Fruit fly (Drosophila melanogaster) whole organism, embryonic: ENCODE data around the gene ato.
A peak's percentile ranks its signal among the peaks of the same experiment; 100 is the strongest.

Experiments used
- Bgb ChIP-seq: fragments of 200-800 bp; sonication (Bioruptor generic); IDR thresholded peaks from 2 replicates; pipeline ENCODE4 v1.3.6; 2022; ENCODE audit warnings: missing biosample characterization, missing genetic modification characterization; ENCODE audit not compliant: partially characterized antibody
- CG10267 ChIP-seq: fragments of 200-800 bp; sonication (Bioruptor generic); optimal IDR thresholded peaks from 2 replicates; lab custom pipeline; 2018; ENCODE audit warnings: missing biosample characterization, mild to moderate bottlenecking, missing genetic modification characterization, moderate library complexity
- CG10366 ChIP-seq: fragments of 200-800 bp; sonication (Bioruptor generic); IDR thresholded peaks from 2 replicates; pipeline ENCODE4 v1.3.6; 2022; ENCODE audit warnings: missing biosample characterization, missing genetic modification characterization
- CG10979 ChIP-seq: fragments of 200-800 bp; sonication (Bioruptor generic); optimal IDR thresholded peaks from 2 replicates; lab custom pipeline; 2018; ENCODE audit warnings: missing biosample characterization, mild to moderate bottlenecking, missing genetic modification characterization, moderate library complexity
- CG12769 ChIP-seq: fragments of 200-800 bp; sonication (Bioruptor generic); optimal IDR thresholded peaks from 2 replicates; lab custom pipeline; 2019; ENCODE audit warnings: missing biosample characterization, mild to moderate bottlenecking, missing genetic modification characterization, moderate library complexity
- CG14710 ChIP-seq: fragments of 200-800 bp; sonication (Bioruptor generic); optimal IDR thresholded peaks from 3 replicates; lab custom pipeline; 2019; ENCODE audit warnings: missing biosample characterization, mild to moderate bottlenecking, missing genetic modification characterization, moderate library complexity
- CG15696 ChIP-seq: fragments of 200-800 bp; sonication (Bioruptor generic); optimal IDR thresholded peaks from 2 replicates; lab custom pipeline; 2019; ENCODE audit warnings: missing biosample characterization, mild to moderate bottlenecking, missing genetic modification characterization, moderate library complexity
- CG17612 ChIP-seq: fragments of 200-800 bp; sonication (Bioruptor generic); IDR thresholded peaks from 2 replicates; pipeline ENCODE4 v1.3.6; 2022; ENCODE audit warnings: missing biosample characterization, missing genetic modification characterization
- CG1832 ChIP-seq: fragments of 200-800 bp; sonication (Bioruptor generic); optimal IDR thresholded peaks from 2 replicates; lab custom pipeline; 2017; ENCODE audit warnings: missing biosample characterization, mild to moderate bottlenecking, missing genetic modification characterization, inconsistent platforms
- CG2889 ChIP-seq: fragments of 200-800 bp; sonication (Bioruptor generic); IDR thresholded peaks from 3 replicates; pipeline ENCODE4 v1.3.6; 2022; ENCODE audit warnings: missing biosample characterization, missing genetic modification characterization
- CG31388 ChIP-seq: fragments of 200-800 bp; sonication (Bioruptor generic); optimal IDR thresholded peaks from 2 replicates; lab custom pipeline; 2016; ENCODE audit warnings: missing biosample characterization, missing genetic modification characterization
- CG34422 ChIP-seq: fragments of 200-800 bp; sonication (Bioruptor generic); IDR thresholded peaks from 3 replicates; pipeline ENCODE4 v1.3.6; 2022; ENCODE audit warnings: missing biosample characterization, missing genetic modification characterization
- CG8388 ChIP-seq: fragments of 200-800 bp; sonication (Bioruptor generic); optimal IDR thresholded peaks from 2 replicates; lab custom pipeline; 2019; ENCODE audit warnings: missing biosample characterization, mild to moderate bottlenecking, missing genetic modification characterization, moderate library complexity
- CG9727 ChIP-seq: fragments of 200-800 bp; sonication (Bioruptor generic); optimal IDR thresholded peaks from 3 replicates; lab custom pipeline; 2017; ENCODE audit warnings: missing biosample characterization, mild to moderate bottlenecking, missing genetic modification characterization
- D ChIP-seq, 2 experiments: fragments of 200-800 bp in 1 of 2; fragments of >200 bp in 1 of 2; sonication (Bioruptor generic) in 1 of 2; optimal IDR thresholded peaks; 2 replicates in 1 of 2; 3 replicates in 1 of 2; lab custom pipeline; 2017; ENCODE audit warnings: mild to moderate bottlenecking in 1 of 2, missing biosample characterization in 1 of 2, missing genetic modification characterization in 1 of 2, missing genetic modification reagents in 1 of 2
- D19A ChIP-seq: fragments of 200-800 bp; optimal IDR thresholded peaks from 3 replicates; lab custom pipeline; 2019; ENCODE audit warnings: missing biosample characterization, mild to moderate bottlenecking, missing genetic modification characterization, moderate library complexity
- Dek ChIP-seq: fragments of 200-800 bp; sonication (Bioruptor generic); optimal IDR thresholded peaks from 3 replicates; lab custom pipeline; 2019; ENCODE audit warnings: missing biosample characterization, mild to moderate bottlenecking, missing genetic modification characterization, moderate library complexity
- Dfd ChIP-seq, 2 experiments: fragments of >200 bp; optimal IDR thresholded peaks; 2 replicates each; lab custom pipeline; 2017; ENCODE audit warnings: missing biosample characterization in 2 of 2, missing genetic modification characterization in 2 of 2
- Dref ChIP-seq: fragments of 200-800 bp; sonication (Bioruptor generic); IDR thresholded peaks from 2 replicates; pipeline ENCODE4 v1.3.6; 2022; ENCODE audit warnings: missing biosample characterization, missing genetic modification characterization
- Eip74EF ChIP-seq, 2 experiments: fragments of 200-800 bp in 1 of 2; fragments of >200 bp in 1 of 2; sonication (Bioruptor generic) in 1 of 2; optimal IDR thresholded peaks; 2 replicates each; lab custom pipeline; 2017 to 2019; ENCODE audit warnings: missing biosample characterization in 2 of 2, missing genetic modification characterization in 2 of 2, mild to moderate bottlenecking in 1 of 2, moderate library complexity in 1 of 2
- MTF-1 ChIP-seq: fragments of 200-800 bp; sonication (Bioruptor generic); optimal IDR thresholded peaks from 2 replicates; lab custom pipeline; 2018; ENCODE audit warnings: missing biosample characterization, mild to moderate bottlenecking, missing genetic modification characterization, borderline replicate concordance
- Optix ChIP-seq: fragments of 200-800 bp; sonication (Bioruptor generic); IDR thresholded peaks from 3 replicates; pipeline ENCODE4 v1.3.6; 2022; ENCODE audit warnings: missing biosample characterization, missing genetic modification characterization
- Pdp1 ChIP-seq, 2 experiments: fragments of 200-800 bp; sonication (Bioruptor generic); optimal IDR thresholded peaks; 3 replicates each; lab custom pipeline; 2016; ENCODE audit warnings: missing biosample characterization in 2 of 2, missing genetic modification characterization in 2 of 2, mild to moderate bottlenecking in 1 of 2, moderate library complexity in 1 of 2
- Side ChIP-seq: fragments of 200-800 bp; sonication (Bioruptor generic); optimal IDR thresholded peaks from 2 replicates; lab custom pipeline; 2016; ENCODE audit warnings: missing biosample characterization, missing genetic modification characterization
- Sox100B ChIP-seq: fragments of 200-800 bp; sonication (Bioruptor generic); optimal IDR thresholded peaks from 3 replicates; lab custom pipeline; 2018; ENCODE audit warnings: missing biosample characterization, mild to moderate bottlenecking, missing genetic modification characterization
- Stat92E ChIP-seq, 3 experiments: fragments of >200 bp in 2 of 3; fragments of 200-800 bp in 1 of 3; sonication (Bioruptor generic) in 1 of 3; optimal IDR thresholded peaks; 2 replicates each; lab custom pipeline; 2017 to 2019; ENCODE audit warnings: missing biosample characterization in 3 of 3, missing genetic modification characterization in 3 of 3, mild to moderate bottlenecking in 1 of 3, moderate library complexity in 1 of 3
- ase ChIP-seq: fragments of 200-800 bp; sonication (Bioruptor generic); IDR thresholded peaks from 3 replicates; pipeline ENCODE4 v1.3.6; 2022; ENCODE audit warnings: missing biosample characterization, missing genetic modification characterization
- ato ChIP-seq: fragments of 200-800 bp; sonication (Bioruptor generic); IDR thresholded peaks from 2 replicates; pipeline ENCODE4 v1.3.6; 2022; ENCODE audit warnings: missing biosample characterization, missing genetic modification characterization; ENCODE audit not compliant: partially characterized antibody
- bigmax ChIP-seq: fragments of 200-800 bp; sonication (Bioruptor generic); optimal IDR thresholded peaks from 2 replicates; lab custom pipeline; 2018; ENCODE audit warnings: missing biosample characterization, mild to moderate bottlenecking, missing genetic modification characterization
- br ChIP-seq: fragments of >200 bp; optimal IDR thresholded peaks from 2 replicates; lab custom pipeline; 2017
- dmrt11E ChIP-seq: fragments of 200-800 bp; sonication (Bioruptor generic); optimal IDR thresholded peaks from 3 replicates; lab custom pipeline; 2018; ENCODE audit warnings: missing biosample characterization, mild to moderate bottlenecking, missing genetic modification characterization, moderate library complexity
- en ChIP-seq: fragments of 200-800 bp; sonication (Bioruptor generic); optimal IDR thresholded peaks from 2 replicates; lab custom pipeline; 2016; ENCODE audit warnings: missing biosample characterization, missing genetic modification characterization
- ham ChIP-seq: fragments of 200-800 bp; sonication (Bioruptor generic); IDR thresholded peaks from 2 replicates; pipeline ENCODE4 v1.3.6; 2022; ENCODE audit warnings: missing biosample characterization, missing genetic modification characterization
- kni ChIP-seq: fragments of 200-800 bp; sonication (Bioruptor generic); optimal IDR thresholded peaks from 3 replicates; lab custom pipeline; 2017; ENCODE audit warnings: mild to moderate bottlenecking, missing biosample characterization, missing genetic modification reagents, missing genetic modification characterization
- luna ChIP-seq: fragments of 200-800 bp; sonication (Bioruptor generic); optimal IDR thresholded peaks from 2 replicates; lab custom pipeline; 2016; ENCODE audit warnings: missing biosample characterization, missing genetic modification characterization
- nau ChIP-seq: fragments of 200-800 bp; sonication (Bioruptor generic); optimal IDR thresholded peaks from 3 replicates; lab custom pipeline; 2017; ENCODE audit warnings: missing biosample characterization, mild to moderate bottlenecking, missing genetic modification characterization, missing genetic modification reagents
- onecut ChIP-seq: fragments of 200-800 bp; sonication (Bioruptor generic); IDR thresholded peaks from 2 replicates; pipeline ENCODE4 v1.3.6; 2022; ENCODE audit warnings: missing biosample characterization, missing genetic modification characterization
- otp ChIP-seq: fragments of 200-800 bp; sonication (Bioruptor generic); IDR thresholded peaks from 3 replicates; pipeline ENCODE4, ENCODE4 v1.3.6; 2022; ENCODE audit warnings: missing biosample characterization, missing genetic modification characterization
- ro ChIP-seq: fragments of 200-800 bp; sonication (Bioruptor generic); IDR thresholded peaks from 2 replicates; pipeline ENCODE4 v1.3.6; 2022; ENCODE audit warnings: missing biosample characterization, missing genetic modification characterization
- run ChIP-seq: fragments of 200-800 bp; sonication (Bioruptor generic); optimal IDR thresholded peaks from 3 replicates; lab custom pipeline; 2018; ENCODE audit warnings: missing biosample characterization, mild to moderate bottlenecking, missing genetic modification characterization
- sob ChIP-seq: fragments of 200-800 bp; sonication (Bioruptor generic); IDR thresholded peaks from 2 replicates; pipeline ENCODE4 v1.3.6; 2022; ENCODE audit warnings: missing biosample characterization, missing genetic modification characterization
- tin ChIP-seq: fragments of 200-800 bp; sonication (Bioruptor generic); optimal IDR thresholded peaks from 3 replicates; lab custom pipeline; 2016; ENCODE audit warnings: missing biosample characterization, missing genetic modification characterization
- tll ChIP-seq, 2 experiments: fragments of 200-800 bp in 1 of 2; fragments of >200 bp in 1 of 2; sonication (Bioruptor generic) in 1 of 2; optimal IDR thresholded peaks; 2 replicates each; lab custom pipeline; 2017 to 2019; ENCODE audit warnings: missing biosample characterization in 2 of 2, missing genetic modification characterization in 2 of 2, mild to moderate bottlenecking in 1 of 2, moderate library complexity in 1 of 2
- trem ChIP-seq: fragments of 200-800 bp; optimal IDR thresholded peaks from 3 replicates; lab custom pipeline; 2019; ENCODE audit warnings: missing biosample characterization, mild to moderate bottlenecking, missing genetic modification characterization, moderate library complexity
- twi ChIP-seq: fragments of 200-800 bp; optimal IDR thresholded peaks from 2 replicates; lab custom pipeline; 2019; ENCODE audit warnings: missing biosample characterization, mild to moderate bottlenecking, missing genetic modification characterization, moderate library complexity
- zen ChIP-seq: fragments of 200-800 bp; sonication (Bioruptor generic); optimal IDR thresholded peaks from 3 replicates; lab custom pipeline; 2018; ENCODE audit warnings: missing biosample characterization, mild to moderate bottlenecking, missing genetic modification characterization, moderate library complexity

Gene ato

DNA sequence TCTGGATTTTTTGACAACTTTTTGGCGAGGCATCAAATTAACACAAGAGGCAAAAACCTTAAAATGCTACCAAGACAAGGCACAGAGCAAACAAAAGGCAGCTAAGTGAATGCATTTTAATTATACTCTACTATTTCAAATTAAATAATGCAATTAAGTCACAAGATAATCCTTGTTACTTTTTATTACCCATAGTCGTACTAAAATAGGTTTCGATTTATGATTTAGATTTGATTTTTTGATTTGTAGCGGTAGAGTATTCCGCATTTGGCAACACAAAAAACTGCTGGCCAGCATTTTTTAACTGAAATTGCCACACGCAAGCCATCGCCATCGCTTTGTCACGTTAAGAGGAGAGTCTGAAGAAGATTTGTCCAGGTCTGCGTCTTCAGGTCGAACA lies 4.9 kb downstream of the ato start:
- TF ChIP-seq otp (GFP tag; lab: Robert Waterston, UW): no peak
- TF ChIP-seq Sox100B (GFP tag; lab: Kevin White, UChicago): no peak
- TF ChIP-seq sob: no peak
- no peak for TF ChIP-seq kni (GFP tag; lab: Kevin White, UChicago)
- no peak for TF ChIP-seq CG17612
- TF ChIP-seq D19A (tag; lab: Kevin White, UChicago): peak; percentile 23
- TF ChIP-seq CG34422 (GFP tag; lab: Robert Waterston, UW): no peak
- no peak for TF ChIP-seq Eip74EF (GFP tag; optimal IDR thresholded peaks at IDR 0.05; lab: Kevin White, UChicago)
- TF ChIP-seq en (GFP tag; lab: Kevin White, UChicago): no peak

dm6 chr3R:8284234-8284633 lies 6.4 kb downstream of the ato start:
- peak; percentile 100 for TF ChIP-seq D (optimal IDR thresholded peaks at IDR 0.05; lab: Kevin White, UChicago)
- TF ChIP-seq D (GFP tag; optimal IDR thresholded peaks at IDR 0.05; lab: Kevin White, UChicago): no peak
- TF ChIP-seq tll (GFP tag; optimal IDR thresholded peaks at IDR 0.05; lab: Kevin White, UChicago): peak in 1 of 2 experiments; percentile 75
- TF ChIP-seq CG2889: 0 out of 3 replicates have a peak, but pooled peaks have one; percentile 15
- TF ChIP-seq twi (tag; lab: Kevin White, UChicago): peak; percentile 18
- TF ChIP-seq tin: no peak
- TF ChIP-seq zen (tag; lab: Kevin White, UChicago): peak; percentile 39
- TF ChIP-seq Stat92E (GFP tag; optimal IDR thresholded peaks at IDR 0.05; lab: Kevin White, UChicago): no peak

DNA sequence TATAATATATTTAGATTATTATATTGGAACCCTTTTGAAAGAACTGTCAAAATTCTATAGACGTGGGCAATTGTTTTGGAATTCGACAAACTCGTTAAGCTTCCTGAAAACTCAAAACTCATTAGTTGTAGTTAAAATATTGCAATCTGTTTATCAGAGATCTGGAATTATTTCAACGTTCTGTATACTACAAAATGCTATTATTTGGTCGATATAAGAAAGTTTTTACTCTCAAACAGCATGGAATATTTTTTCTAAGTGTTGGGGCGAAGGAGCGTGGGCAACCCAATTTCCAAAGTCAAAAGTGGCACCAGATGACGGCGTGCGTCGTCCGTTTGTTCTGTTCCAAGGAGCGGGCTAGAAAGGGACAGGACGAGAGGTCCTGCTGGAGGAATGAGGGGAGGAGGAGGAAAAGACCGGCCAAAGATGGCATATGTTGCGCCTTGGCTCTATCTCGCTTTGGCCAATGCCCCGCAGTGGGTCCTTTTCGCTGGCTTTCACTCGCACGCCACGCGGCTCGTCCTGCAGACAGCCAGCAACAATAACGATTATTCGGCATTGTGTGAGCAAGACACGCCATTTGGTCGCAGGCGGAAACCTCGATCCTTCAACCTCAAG lies 8.0 kb downstream of the ato start:
- TF ChIP-seq dmrt11E (peak; percentile 29), Pdp1 (GFP tag; optimal IDR thresholded peaks at IDR 0.05; lab: Kevin White, UChicago) (no peak), CG15696 (peak; percentile 76), CG10267 (tag; lab: Kevin White, UChicago) (peak; percentile 36), MTF-1 (GFP tag; lab: Kevin White, UChicago) (no peak), CG31388 (GFP tag; lab: Kevin White, UChicago) (no peak), trem (tag; lab: Kevin White, UChicago) (peak; percentile 9), ase (GFP tag; lab: Robert Waterston, UW) (no peak), luna (GFP tag; lab: Kevin White, UChicago) (no peak), Dek (no peak), Dfd (GFP tag; optimal IDR thresholded peaks at IDR 0.05; lab: Kevin White, UChicago) (no peak), CG1832 (GFP tag; lab: Kevin White, UChicago) (peak; percentile 41), run (tag; lab: Kevin White, UChicago) (no peak), CG10366 (no peak), Optix (GFP tag; lab: Robert Waterston, UW) (0 out of 3 replicates have a peak, but pooled peaks have one; percentile 14), onecut (GFP tag; lab: Robert Waterston, UW) (no peak), ro (GFP tag; lab: Robert Waterston, UW) (no peak), nau (GFP tag; lab: Kevin White, UChicago) (no peak), Bgb (no peak), Side (GFP tag; lab: Kevin White, UChicago) (no peak), bigmax (GFP tag; lab: Kevin White, UChicago) (no peak), CG10979 (peak; percentile 42), CG12769 (tag; lab: Kevin White, UChicago) (no peak), br (lab: Kevin White, UChicago) (no peak), ato (GFP tag; lab: Robert Waterston, UW) (peak; percentile 42; the same call in 1 of the 2 replicates), ham (GFP tag; lab: Robert Waterston, UW) (no peak), CG9727 (peak; percentile 54), CG14710 (tag; lab: Kevin White, UChicago) (peak; percentile 28), Dref (no peak), CG8388 (GFP tag; lab: Kevin White, UChicago) (no peak)
